Worm (Caenorhabditis elegans): ENCODE measurements around the gene F18A1.1.
A peak's percentile ranks its signal among the peaks of the same experiment; 100 is the strongest.

F18A1.1 gene

DNA sequence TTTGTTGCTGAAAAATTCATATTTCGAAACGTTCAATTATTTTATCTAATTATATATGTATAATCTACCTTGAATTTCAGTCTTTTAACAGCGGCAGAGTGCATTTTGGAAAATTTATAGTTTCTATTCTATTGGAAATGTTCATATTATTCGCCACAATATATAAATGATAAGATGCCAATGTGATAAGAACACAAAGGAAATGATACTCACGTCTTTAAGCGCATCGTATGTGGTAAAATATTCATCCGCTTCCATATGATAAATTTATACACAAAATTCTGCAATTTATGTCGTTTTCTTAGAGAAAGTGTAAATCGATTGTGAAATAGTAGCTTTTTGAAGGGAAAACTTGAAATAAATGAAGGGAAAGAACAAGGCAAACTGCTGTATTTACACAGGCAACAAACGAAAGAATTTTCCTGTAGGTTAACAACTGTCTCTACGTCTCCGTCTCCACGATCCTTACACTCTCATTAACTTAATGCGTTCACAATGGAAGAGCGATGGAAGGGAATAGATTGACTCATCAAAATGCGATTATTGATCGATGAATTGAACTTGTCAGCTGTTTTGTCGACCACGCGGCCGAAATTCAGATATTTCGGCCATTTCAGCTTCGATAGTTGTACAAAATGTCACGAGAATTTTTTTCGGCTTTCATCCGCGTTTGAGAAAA is 22.5 kb upstream of the F18A1.1 start, which contains the start of gene alfa-1:
alfa-1 (minus strand) TSS at position 515 of the 679 bp plus-strand sequence.
- TF ChIP-seq tbx-11 (GFP tag; IDR thresholded peaks at IDR 0.05), result no peak
- no peak for TF ChIP-seq aly-1 (tag; optimal IDR thresholded peaks at IDR 0.05)
- no peak for TF ChIP-seq ama-1 (optimal IDR thresholded peaks at IDR 0.05)
- TF ChIP-seq pes-1 (GFP tag; IDR thresholded peaks at IDR 0.05), result no peak
- no peak for TF ChIP-seq scrt-1 (GFP tag; IDR thresholded peaks at IDR 0.05)
- TF ChIP-seq sea-1 (GFP tag; conservative IDR thresholded peaks at IDR 0.05), result no peak
- TF ChIP-seq ceh-13 (GFP tag; optimal IDR thresholded peaks at IDR 0.05), result no peak
- no peak for TF ChIP-seq hmg-4 (GFP tag; optimal IDR thresholded peaks at IDR 0.05)
- TF ChIP-seq tra-4 (tag; optimal IDR thresholded peaks at IDR 0.05), result no peak
- no peak for TF ChIP-seq hmbx-1 (tag; optimal IDR thresholded peaks at IDR 0.05)
- TF ChIP-seq ets-7 (tag; optimal IDR thresholded peaks at IDR 0.05), result no peak

DNA sequence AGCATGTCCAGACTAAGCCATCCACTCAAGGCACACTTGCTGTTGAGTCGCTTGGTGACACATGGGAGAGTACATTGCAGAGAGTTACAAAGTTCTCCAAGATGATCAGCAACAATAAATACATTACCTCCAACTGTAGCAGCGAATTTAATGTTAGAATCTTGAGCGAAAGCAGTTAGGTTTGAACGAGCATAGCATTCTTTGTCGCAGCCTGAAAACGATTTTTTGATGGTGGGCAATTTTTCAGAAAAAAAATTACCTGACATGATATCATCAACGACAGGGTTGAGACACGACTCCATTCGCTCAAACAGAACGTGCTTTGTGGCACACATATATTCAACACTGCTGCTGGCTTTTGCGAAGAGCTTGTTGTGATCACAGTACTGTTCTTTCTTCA is 21.7 kb upstream of the F18A1.1 start:
- TF ChIP-seq pes-1 (GFP tag; IDR thresholded peaks at IDR 0.05), result no peak
- no peak for TF ChIP-seq sea-1 (GFP tag; conservative IDR thresholded peaks at IDR 0.05)
- TF ChIP-seq ceh-36 (tag; optimal IDR thresholded peaks at IDR 0.05), result no peak
- TF ChIP-seq F13C5.2 (tag; optimal IDR thresholded peaks at IDR 0.05), result no peak
- no peak for TF ChIP-seq hmbx-1 (tag; optimal IDR thresholded peaks at IDR 0.05)
- no peak for TF ChIP-seq ama-1 (optimal IDR thresholded peaks at IDR 0.05)
- no peak for TF ChIP-seq aly-1 (tag; optimal IDR thresholded peaks at IDR 0.05)
- no peak for TF ChIP-seq scrt-1 (GFP tag; IDR thresholded peaks at IDR 0.05)

DNA sequence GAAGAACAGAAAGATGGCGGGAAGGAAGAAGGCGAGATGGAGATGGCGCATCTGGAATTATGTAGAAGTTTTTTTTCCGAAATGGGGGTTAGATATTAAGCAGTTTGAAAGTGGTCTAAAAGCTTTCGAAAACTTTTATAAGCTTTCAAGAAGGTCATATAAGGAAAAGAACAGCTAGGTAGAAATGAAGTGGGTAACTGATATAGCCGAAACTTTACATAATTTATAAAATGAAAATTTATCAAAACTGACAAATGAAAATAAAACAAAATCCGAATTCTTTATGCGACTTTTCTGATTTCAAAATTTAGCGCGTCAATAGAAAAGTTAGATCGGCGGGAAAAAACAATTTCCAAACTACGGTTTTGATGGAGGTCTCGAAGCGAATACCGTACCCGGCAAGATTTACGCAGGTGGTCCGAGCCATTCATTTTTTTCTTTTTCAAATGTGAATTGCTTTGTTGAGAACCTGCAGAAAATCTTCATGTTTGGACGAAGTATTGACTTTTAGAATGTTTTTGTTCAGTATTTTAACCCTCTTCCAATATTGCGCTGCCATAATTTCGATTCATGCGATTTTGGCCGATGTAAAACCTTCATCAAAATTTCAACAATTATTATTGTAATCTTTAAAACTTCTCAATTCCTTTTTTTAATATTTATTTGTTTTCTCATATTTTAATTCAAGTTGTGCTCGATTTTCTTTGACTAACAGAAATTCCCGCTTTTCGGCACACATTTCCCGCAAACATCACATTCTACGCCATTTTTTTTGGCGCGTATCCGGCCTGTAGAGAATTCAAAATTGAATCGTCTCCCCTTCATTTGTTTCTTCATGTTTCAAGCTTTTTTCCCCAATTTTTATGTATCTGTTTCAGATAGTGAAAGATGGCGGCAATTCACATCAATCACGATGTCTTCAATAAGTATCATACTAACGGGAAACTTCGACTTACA is 20.7 kb upstream of the F18A1.1 start, which contains the start of the genes F18A1.7 and rpa-1:
F18A1.7 (minus strand) TSS at position 51 of the 957 bp plus-strand sequence.
rpa-1 (plus strand) TSS at position 879 of the 957 bp plus-strand sequence.
- TF ChIP-seq ceh-36 (tag; optimal IDR thresholded peaks at IDR 0.05), result no peak
- TF ChIP-seq tbx-37 (GFP tag; conservative IDR thresholded peaks at IDR 0.05), result no peak
- TF ChIP-seq sea-1 (GFP tag; conservative IDR thresholded peaks at IDR 0.05), result no peak
- no peak for TF ChIP-seq ets-7 (tag; optimal IDR thresholded peaks at IDR 0.05)
- no peak for TF ChIP-seq tra-4 (tag; optimal IDR thresholded peaks at IDR 0.05)
- TF ChIP-seq hmg-4 (GFP tag; optimal IDR thresholded peaks at IDR 0.05), result no peak
- TF ChIP-seq aly-1 (tag; optimal IDR thresholded peaks at IDR 0.05), result no peak
- no peak for TF ChIP-seq ama-1 (optimal IDR thresholded peaks at IDR 0.05)
- no peak for TF ChIP-seq hmbx-1 (tag; optimal IDR thresholded peaks at IDR 0.05)
- TF ChIP-seq hnd-1 (tag; optimal IDR thresholded peaks at IDR 0.05), result no peak
- peak; percentile 39 for TF ChIP-seq F13C5.2 (tag; optimal IDR thresholded peaks at IDR 0.05)
- no peak for TF ChIP-seq tbx-11 (GFP tag; IDR thresholded peaks at IDR 0.05)
- 0 out of 2 replicates have a peak, but pooled peaks have one; percentile 30 for TF ChIP-seq flt-1 (GFP tag; IDR thresholded peaks at IDR 0.05)

DNA sequence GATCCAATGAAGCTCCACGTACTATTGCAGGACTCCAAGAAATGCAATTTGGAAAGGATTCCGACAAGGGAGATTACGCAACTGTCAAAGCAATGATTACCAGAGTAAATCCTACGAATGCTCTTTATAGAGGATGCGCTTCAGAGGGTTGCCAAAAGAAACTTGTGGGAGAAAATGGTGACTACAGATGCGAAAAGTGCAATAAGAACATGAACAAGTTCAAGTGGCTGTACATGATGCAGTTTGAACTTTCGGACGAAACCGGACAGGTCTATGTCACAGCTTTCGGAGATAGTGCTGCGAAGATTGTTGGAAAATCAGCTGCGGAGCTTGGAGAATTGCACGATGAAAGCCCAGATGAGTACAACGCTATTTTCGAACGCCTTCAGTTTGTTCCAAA is 18.4 kb upstream of the F18A1.1 start:
- TF ChIP-seq B0310.2 (tag; optimal IDR thresholded peaks at IDR 0.05) (no peak), hnd-1 (tag; optimal IDR thresholded peaks at IDR 0.05) (no peak), sea-1 (GFP tag; conservative IDR thresholded peaks at IDR 0.05) (no peak), tbx-37 (GFP tag; conservative IDR thresholded peaks at IDR 0.05) (no peak), tbx-11 (GFP tag; IDR thresholded peaks at IDR 0.05) (no peak), pes-1 (GFP tag; IDR thresholded peaks at IDR 0.05) (no peak), ceh-13 (GFP tag; optimal IDR thresholded peaks at IDR 0.05) (no peak), ceh-36 (tag; optimal IDR thresholded peaks at IDR 0.05) (no peak), ama-1 (optimal IDR thresholded peaks at IDR 0.05) (no peak), aly-1 (tag; optimal IDR thresholded peaks at IDR 0.05) (no peak), hmbx-1 (tag; optimal IDR thresholded peaks at IDR 0.05) (no peak), F13C5.2 (tag; optimal IDR thresholded peaks at IDR 0.05) (no peak), tra-4 (tag; optimal IDR thresholded peaks at IDR 0.05) (no peak), flt-1 (GFP tag; IDR thresholded peaks at IDR 0.05) (no peak), ets-7 (tag; optimal IDR thresholded peaks at IDR 0.05) (no peak), hmg-4 (GFP tag; optimal IDR thresholded peaks at IDR 0.05) (no peak), scrt-1 (GFP tag; IDR thresholded peaks at IDR 0.05) (no peak)

DNA sequence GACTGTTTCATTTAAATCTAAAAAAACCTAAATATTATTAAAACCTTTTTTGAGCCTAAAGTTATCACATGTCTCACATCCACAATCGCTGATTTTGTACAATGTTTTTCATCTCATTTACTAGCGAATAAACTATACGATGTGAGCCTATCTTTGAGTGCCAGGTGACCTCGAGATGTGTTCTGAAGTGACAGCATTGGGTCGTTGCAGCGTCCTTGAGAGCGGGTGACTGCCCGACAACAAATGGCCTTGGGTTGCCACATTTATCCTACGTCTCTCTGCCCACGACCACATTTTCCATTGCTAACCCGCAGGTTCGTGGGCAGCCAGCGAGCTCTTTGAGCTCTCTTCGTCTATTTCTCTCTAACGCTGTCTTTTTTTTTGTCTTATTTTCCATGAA is 17.7 kb upstream of the F18A1.1 start, which contains the start of gene lir-2:
lir-2 (plus strand) TSS at position 301 of the 400 bp plus-strand sequence.
- TF ChIP-seq sea-1 (GFP tag; conservative IDR thresholded peaks at IDR 0.05) (no peak), ceh-13 (GFP tag; optimal IDR thresholded peaks at IDR 0.05) (no peak), tra-4 (tag; optimal IDR thresholded peaks at IDR 0.05) (no peak), pes-1 (GFP tag; IDR thresholded peaks at IDR 0.05) (peak; percentile 8; the same call in 1 of the 2 replicates), tbx-37 (GFP tag; conservative IDR thresholded peaks at IDR 0.05) (no peak), ceh-36 (tag; optimal IDR thresholded peaks at IDR 0.05) (no peak), aly-1 (tag; optimal IDR thresholded peaks at IDR 0.05) (no peak), ama-1 (optimal IDR thresholded peaks at IDR 0.05) (no peak), F13C5.2 (tag; optimal IDR thresholded peaks at IDR 0.05) (peak; percentile 7), hmbx-1 (tag; optimal IDR thresholded peaks at IDR 0.05) (no peak), B0310.2 (tag; optimal IDR thresholded peaks at IDR 0.05) (no peak), scrt-1 (GFP tag; IDR thresholded peaks at IDR 0.05) (no peak), ets-7 (tag; optimal IDR thresholded peaks at IDR 0.05) (no peak)

DNA sequence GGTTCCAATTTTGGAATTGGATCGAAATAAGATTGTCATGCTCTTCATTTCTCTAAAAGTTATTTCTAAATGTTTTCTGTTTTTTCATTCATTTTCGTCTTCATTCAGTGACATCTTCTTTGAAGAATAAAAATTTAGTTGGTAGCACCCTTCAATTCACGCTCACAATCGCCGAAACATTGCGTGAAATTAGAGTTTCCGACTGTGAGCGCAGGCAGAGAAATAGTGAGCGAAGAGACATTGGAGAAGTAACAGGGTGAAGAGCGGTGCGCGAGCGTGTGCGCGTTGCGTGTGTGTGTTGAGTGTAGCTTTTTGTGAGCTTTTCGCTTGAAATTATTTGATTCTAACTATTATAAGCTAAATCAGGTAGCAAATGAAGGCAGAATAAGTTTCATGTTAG is 15.3 kb upstream of the F18A1.1 start:
- TF ChIP-seq hmg-4 (GFP tag; optimal IDR thresholded peaks at IDR 0.05), result peak; percentile 9
- TF ChIP-seq tra-4 (tag; optimal IDR thresholded peaks at IDR 0.05), result no peak
- TF ChIP-seq tbx-11 (GFP tag; IDR thresholded peaks at IDR 0.05), result no peak
- peak; percentile 34 for TF ChIP-seq F13C5.2 (tag; optimal IDR thresholded peaks at IDR 0.05)

DNA sequence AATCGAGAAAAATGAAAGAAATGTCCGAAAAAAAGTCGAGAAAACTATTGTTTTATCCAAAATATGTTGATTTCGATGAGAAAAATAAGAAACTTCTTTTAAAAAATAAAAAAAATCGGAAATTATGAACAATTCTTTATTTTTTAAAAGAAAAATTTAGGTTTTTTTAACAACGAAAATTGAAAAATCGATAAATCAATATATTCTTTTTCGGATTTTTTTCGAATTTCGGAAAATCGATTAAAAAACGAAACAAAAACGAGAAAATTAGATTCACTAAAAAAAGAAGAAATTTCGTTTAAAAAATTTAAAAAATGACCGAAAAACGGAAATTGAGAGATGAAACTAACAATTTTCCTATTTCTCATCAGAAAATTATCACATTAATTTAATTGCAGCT is 14.7 kb upstream of the F18A1.1 start:
- TF ChIP-seq sea-1 (GFP tag; conservative IDR thresholded peaks at IDR 0.05), result no peak
- no peak for TF ChIP-seq F13C5.2 (tag; optimal IDR thresholded peaks at IDR 0.05)
- TF ChIP-seq B0310.2 (tag; optimal IDR thresholded peaks at IDR 0.05), result no peak
- TF ChIP-seq hmg-4 (GFP tag; optimal IDR thresholded peaks at IDR 0.05), result no peak
- TF ChIP-seq ceh-36 (tag; optimal IDR thresholded peaks at IDR 0.05), result no peak
- no peak for TF ChIP-seq hnd-1 (tag; optimal IDR thresholded peaks at IDR 0.05)
- TF ChIP-seq ama-1 (optimal IDR thresholded peaks at IDR 0.05), result no peak
- no peak for TF ChIP-seq scrt-1 (GFP tag; IDR thresholded peaks at IDR 0.05)
- no peak for TF ChIP-seq tbx-11 (GFP tag; IDR thresholded peaks at IDR 0.05)
- no peak for TF ChIP-seq hmbx-1 (tag; optimal IDR thresholded peaks at IDR 0.05)
- no peak for TF ChIP-seq pes-1 (GFP tag; IDR thresholded peaks at IDR 0.05)
- no peak for TF ChIP-seq ets-7 (tag; optimal IDR thresholded peaks at IDR 0.05)
- TF ChIP-seq aly-1 (tag; optimal IDR thresholded peaks at IDR 0.05), result no peak
- no peak for TF ChIP-seq flt-1 (GFP tag; IDR thresholded peaks at IDR 0.05)
